Worm (Caenorhabditis elegans) whole organism, mixed stage, embryonic: Measurements from ENCODE around the gene rpl-38.

Experiments
- blmp-1 ChIP-seq: fragments of 150-350 bp; optimal IDR thresholded peaks from 2 replicates; lab custom pipeline; 2014; ENCODE audit warnings: missing biosample characterization, missing genetic modification characterization
- ceh-39 ChIP-seq: fragments of 150-350 bp; optimal IDR thresholded peaks from 2 replicates; lab custom pipeline; 2014; ENCODE audit warnings: missing biosample characterization, missing genetic modification characterization
- hlh-1 ChIP-seq: fragments of 150-350 bp; optimal IDR thresholded peaks from 2 replicates; lab custom pipeline; 2014; ENCODE audit warnings: missing biosample characterization, missing genetic modification reagents, missing genetic modification characterization
- mab-5 ChIP-seq: fragments of 150-350 bp; optimal IDR thresholded peaks from 2 replicates; lab custom pipeline; 2014; ENCODE audit warnings: missing biosample characterization, missing genetic modification characterization
- nhr-12 ChIP-seq: fragments of 150-350 bp; optimal IDR thresholded peaks from 2 replicates; lab custom pipeline; 2014; ENCODE audit warnings: missing biosample characterization, missing genetic modification characterization
- pha-4 ChIP-seq: fragments of 150-350 bp; optimal IDR thresholded peaks from 2 replicates; lab custom pipeline; 2018; ENCODE audit warnings: missing biosample characterization, missing genetic modification reagents, missing genetic modification characterization
- snpc-4 ChIP-seq: fragments of 150-350 bp; optimal IDR thresholded peaks from 2 replicates; lab custom pipeline; 2014; ENCODE audit warnings: missing biosample characterization, missing genetic modification characterization

ce11 chrV:15529069-15529468, 17.1 kb downstream of the rpl-38 start, which contains the start of gene srh-276:
- TF ChIP-seq blmp-1 (tag; lab: Kevin White, UChicago), result no peak
- TF ChIP-seq mab-5 (tag; lab: Kevin White, UChicago), result no peak
- no peak for TF ChIP-seq nhr-12 (tag; lab: Kevin White, UChicago)
- TF ChIP-seq hlh-1 (tag; lab: Kevin White, UChicago), result no peak
- no peak for TF ChIP-seq ceh-39 (tag; lab: Kevin White, UChicago)
- TF ChIP-seq snpc-4 (tag; lab: Kevin White, UChicago), result no peak
- TF ChIP-seq pha-4 (tag; lab: Kevin White, UChicago), result no peak
